Fruit fly (Drosophila melanogaster) whole organism, embryonic: ENCODE measurements around the gene CG11975.
A peak's percentile ranks its signal among the peaks of the same experiment; 100 is the strongest.

Experiments used
- B-H2 ChIP-seq: fragments of 200-800 bp; sonication (Bioruptor generic); optimal IDR thresholded peaks from 2 replicates; lab custom pipeline; 2018; ENCODE audit warnings: missing biosample characterization, mild to moderate bottlenecking, missing genetic modification characterization
- CG10147 ChIP-seq: fragments of 200-800 bp; sonication (Bioruptor generic); optimal IDR thresholded peaks from 2 replicates; lab custom pipeline; 2019; ENCODE audit warnings: missing biosample characterization, mild to moderate bottlenecking, missing genetic modification characterization, moderate library complexity
- CG10462 ChIP-seq: fragments of 200-800 bp; sonication (Bioruptor generic); optimal IDR thresholded peaks from 2 replicates; lab custom pipeline; 2016; ENCODE audit warnings: missing biosample characterization, missing genetic modification characterization
- CG10959 ChIP-seq: fragments of 200-800 bp; sonication (Bioruptor generic); IDR thresholded peaks from 2 replicates; pipeline ENCODE4 v1.3.6; 2022; ENCODE audit warnings: missing biosample characterization, missing genetic modification characterization
- CG11456 ChIP-seq: fragments of 200-800 bp; sonication (Bioruptor generic); IDR thresholded peaks from 3 replicates; pipeline ENCODE4 v1.3.6; 2022; ENCODE audit warnings: missing biosample characterization, missing genetic modification characterization
- CG15601 ChIP-seq: fragments of 200-800 bp; sonication (Bioruptor generic); optimal IDR thresholded peaks from 3 replicates; lab custom pipeline; 2019; ENCODE audit warnings: missing biosample characterization, mild to moderate bottlenecking, missing genetic modification characterization, moderate library complexity
- CG2120 ChIP-seq: fragments of 200-800 bp; sonication (Bioruptor generic); optimal IDR thresholded peaks from 3 replicates; lab custom pipeline; 2016; ENCODE audit warnings: missing biosample characterization, missing genetic modification characterization
- CG2678 ChIP-seq: fragments of 200-800 bp; sonication (Bioruptor generic); optimal IDR thresholded peaks from 3 replicates; lab custom pipeline; 2019; ENCODE audit warnings: missing biosample characterization, mild to moderate bottlenecking, missing genetic modification characterization, moderate library complexity
- CG33213 ChIP-seq: fragments of 200-800 bp; sonication (Bioruptor generic); optimal IDR thresholded peaks from 3 replicates; lab custom pipeline; 2016; ENCODE audit warnings: missing biosample characterization, missing genetic modification characterization
- CG34224 ChIP-seq: fragments of 200-800 bp; sonication (Bioruptor generic); IDR thresholded peaks from 3 replicates; pipeline ENCODE4 v1.3.6; 2022; ENCODE audit warnings: missing biosample characterization, missing genetic modification characterization; ENCODE audit not compliant: partially characterized antibody
- CG3847 ChIP-seq: fragments of 200-800 bp; sonication (Bioruptor generic); IDR thresholded peaks from 2 replicates; pipeline ENCODE4 v1.3.6; 2022; ENCODE audit warnings: missing biosample characterization, missing genetic modification characterization
- CG4282 ChIP-seq: fragments of 200-800 bp; sonication (Bioruptor generic); optimal IDR thresholded peaks from 2 replicates; lab custom pipeline; 2016; ENCODE audit warnings: missing biosample characterization, missing genetic modification characterization
- CG4820 ChIP-seq: fragments of 200-800 bp; sonication (Bioruptor generic); optimal IDR thresholded peaks from 3 replicates; lab custom pipeline; 2016; ENCODE audit warnings: missing biosample characterization, missing genetic modification characterization
- CG6683 ChIP-seq: fragments of 200-800 bp; sonication (Bioruptor generic); optimal IDR thresholded peaks from 2 replicates; lab custom pipeline; 2017; ENCODE audit warnings: missing biosample characterization, mild to moderate bottlenecking, missing genetic modification characterization, missing genetic modification reagents
- CG7357 ChIP-seq: fragments of 200-800 bp; sonication (Bioruptor generic); IDR thresholded peaks from 3 replicates; pipeline ENCODE4 v1.3.6; 2022; ENCODE audit warnings: missing biosample characterization, missing genetic modification characterization
- CG8281 ChIP-seq: fragments of 200-800 bp; sonication (Bioruptor generic); optimal IDR thresholded peaks from 2 replicates; lab custom pipeline; 2018; ENCODE audit warnings: missing biosample characterization, mild to moderate bottlenecking, missing genetic modification characterization, moderate library complexity
- CG8290 ChIP-seq, 3 experiments: fragments of 200-800 bp; sonication (Bioruptor generic); optimal IDR thresholded peaks; 2 replicates each; lab custom pipeline; 2016 to 2019; ENCODE audit warnings: missing biosample characterization in 3 of 3, missing genetic modification characterization in 3 of 3, mild to moderate bottlenecking in 2 of 3, moderate library complexity in 1 of 3
- CG8478 ChIP-seq: fragments of >200 bp; optimal IDR thresholded peaks from 2 replicates; lab custom pipeline; 2018
- CTCF ChIP-seq: fragments of 200-800 bp; sonication (Bioruptor generic); optimal IDR thresholded peaks from 2 replicates; lab custom pipeline; 2017; ENCODE audit warnings: missing biosample characterization, mild to moderate bottlenecking, missing genetic modification characterization, moderate library complexity
- Dbx ChIP-seq: fragments of 200-800 bp; sonication (Bioruptor generic); IDR thresholded peaks from 3 replicates; pipeline ENCODE4 v1.3.6; 2022; ENCODE audit warnings: missing biosample characterization, missing genetic modification characterization
- Dip3 ChIP-seq: fragments of 200-800 bp; sonication (Bioruptor generic); optimal IDR thresholded peaks from 3 replicates; lab custom pipeline; 2016; ENCODE audit warnings: missing biosample characterization, missing genetic modification characterization
- Elba2 ChIP-seq: fragments of 200-800 bp; sonication (Bioruptor generic); optimal IDR thresholded peaks from 3 replicates; lab custom pipeline; 2016; ENCODE audit warnings: missing biosample characterization, missing genetic modification characterization
- GATAe ChIP-seq: fragments of 200-800 bp; sonication (Bioruptor generic); conservative IDR thresholded peaks from 2 replicates; pipeline ENCODE4 v1.3.6; 2022; ENCODE audit warnings: missing biosample characterization, missing genetic modification characterization
- Hsf ChIP-seq: fragments of 200-800 bp; sonication (Bioruptor generic); optimal IDR thresholded peaks from 3 replicates; lab custom pipeline; 2016; ENCODE audit warnings: missing biosample characterization, missing genetic modification characterization
- Lhr ChIP-seq: fragments of 200-800 bp; sonication (Bioruptor generic); optimal IDR thresholded peaks from 3 replicates; lab custom pipeline; 2017; ENCODE audit warnings: mild to moderate bottlenecking, missing biosample characterization, missing genetic modification reagents, missing genetic modification characterization
- Mes4 ChIP-seq: fragments of 200-800 bp; sonication (Bioruptor generic); optimal IDR thresholded peaks from 2 replicates; lab custom pipeline; 2016; ENCODE audit warnings: missing biosample characterization, missing genetic modification characterization
- NK7.1 ChIP-seq: fragments of 200-800 bp; sonication (Bioruptor generic); optimal IDR thresholded peaks from 3 replicates; lab custom pipeline; 2016; ENCODE audit warnings: missing biosample characterization, missing genetic modification characterization
- Optix ChIP-seq: fragments of 200-800 bp; sonication (Bioruptor generic); IDR thresholded peaks from 3 replicates; pipeline ENCODE4 v1.3.6; 2022; ENCODE audit warnings: missing biosample characterization, missing genetic modification characterization
- PHDP ChIP-seq: fragments of 200-800 bp; sonication (Bioruptor generic); optimal IDR thresholded peaks from 3 replicates; lab custom pipeline; 2018; ENCODE audit warnings: missing biosample characterization, mild to moderate bottlenecking, missing genetic modification characterization, moderate library complexity
- Rfx ChIP-seq: fragments of 200-800 bp; sonication (Bioruptor generic); IDR thresholded peaks from 2 replicates; pipeline ENCODE4 v1.3.6; 2022; ENCODE audit warnings: missing biosample characterization, missing genetic modification characterization
- Rx ChIP-seq: fragments of 200-800 bp; sonication (Bioruptor generic); IDR thresholded peaks from 2 replicates; pipeline ENCODE4 v1.3.6; 2022; ENCODE audit warnings: missing biosample characterization, missing genetic modification characterization
- Stat92E ChIP-seq, 3 experiments: fragments of >200 bp in 2 of 3; fragments of 200-800 bp in 1 of 3; sonication (Bioruptor generic) in 1 of 3; optimal IDR thresholded peaks; 2 replicates each; lab custom pipeline; 2017 to 2019; ENCODE audit warnings: missing biosample characterization in 3 of 3, missing genetic modification characterization in 3 of 3, mild to moderate bottlenecking in 1 of 3, moderate library complexity in 1 of 3
- bowl ChIP-seq: fragments of 200-800 bp; sonication (Bioruptor generic); IDR thresholded peaks from 2 replicates; pipeline ENCODE4 v1.3.6; 2022; ENCODE audit warnings: missing biosample characterization, missing genetic modification characterization
- chm ChIP-seq: fragments of 200-800 bp; sonication (Bioruptor generic); IDR thresholded peaks from 2 replicates; pipeline ENCODE4 v1.3.6; 2022; ENCODE audit warnings: missing biosample characterization, missing genetic modification characterization
- corto ChIP-seq: fragments of 200-800 bp; sonication (Bioruptor generic); optimal IDR thresholded peaks from 2 replicates; lab custom pipeline; 2016; ENCODE audit warnings: missing biosample characterization, mild to moderate bottlenecking, missing genetic modification characterization, moderate library complexity
- dan ChIP-seq: fragments of 200-800 bp; sonication (Bioruptor generic); IDR thresholded peaks from 2 replicates; pipeline ENCODE4 v1.3.6; 2022; ENCODE audit warnings: missing biosample characterization, missing genetic modification characterization
- fru ChIP-seq: fragments of >200 bp; optimal IDR thresholded peaks from 2 replicates; lab custom pipeline; 2017
- kni ChIP-seq: fragments of 200-800 bp; sonication (Bioruptor generic); optimal IDR thresholded peaks from 3 replicates; lab custom pipeline; 2017; ENCODE audit warnings: mild to moderate bottlenecking, missing biosample characterization, missing genetic modification reagents, missing genetic modification characterization
- lbe ChIP-seq: fragments of 200-800 bp; sonication (Bioruptor generic); optimal IDR thresholded peaks from 2 replicates; lab custom pipeline; 2016; ENCODE audit warnings: missing biosample characterization, mild to moderate bottlenecking, missing genetic modification characterization
- lilli ChIP-seq: fragments of 200-800 bp; sonication (Bioruptor generic); optimal IDR thresholded peaks from 3 replicates; lab custom pipeline; 2016; ENCODE audit warnings: missing biosample characterization, missing genetic modification characterization
- nerfin-2 ChIP-seq: fragments of 200-800 bp; sonication (Bioruptor generic); IDR thresholded peaks from 2 replicates; pipeline ENCODE4 v1.3.6; 2022; ENCODE audit warnings: missing biosample characterization, missing genetic modification characterization; ENCODE audit not compliant: partially characterized antibody
- p53 ChIP-seq: fragments of 200-800 bp; sonication (Bioruptor generic); optimal IDR thresholded peaks from 2 replicates; lab custom pipeline; 2016; ENCODE audit warnings: missing biosample characterization, missing genetic modification characterization
- pzg ChIP-seq: fragments of 200-800 bp; sonication (Bioruptor generic); optimal IDR thresholded peaks from 3 replicates; lab custom pipeline; 2018; ENCODE audit warnings: missing biosample characterization, mild to moderate bottlenecking, missing genetic modification characterization, moderate library complexity
- ro ChIP-seq: fragments of 200-800 bp; sonication (Bioruptor generic); IDR thresholded peaks from 2 replicates; pipeline ENCODE4 v1.3.6; 2022; ENCODE audit warnings: missing biosample characterization, missing genetic modification characterization
- slp2 ChIP-seq: fragments of 200-800 bp; sonication (Bioruptor generic); optimal IDR thresholded peaks from 2 replicates; lab custom pipeline; 2016; ENCODE audit warnings: missing biosample characterization, missing genetic modification characterization
- sr ChIP-seq: fragments of 200-800 bp; sonication (Bioruptor generic); IDR thresholded peaks from 3 replicates; pipeline ENCODE4 v1.3.6; 2022; ENCODE audit warnings: missing biosample characterization, missing genetic modification characterization
- stwl ChIP-seq: fragments of 200-800 bp; sonication (Bioruptor generic); optimal IDR thresholded peaks from 3 replicates; lab custom pipeline; 2018; ENCODE audit warnings: missing biosample characterization, mild to moderate bottlenecking, missing genetic modification characterization, moderate library complexity
- sug ChIP-seq: fragments of 200-800 bp; optimal IDR thresholded peaks from 2 replicates; lab custom pipeline; 2019; ENCODE audit warnings: missing biosample characterization, mild to moderate bottlenecking, missing genetic modification characterization, moderate library complexity
- toy ChIP-seq: fragments of 200-800 bp; sonication (Bioruptor generic); IDR thresholded peaks from 2 replicates; pipeline ENCODE4 v1.3.6; 2022; ENCODE audit warnings: missing biosample characterization, missing genetic modification characterization
- wor ChIP-seq: fragments of 200-800 bp; sonication (Bioruptor generic); IDR thresholded peaks from 2 replicates; pipeline ENCODE4 v1.3.6; 2022; ENCODE audit warnings: missing biosample characterization, missing genetic modification characterization
- zfh2 ChIP-seq: fragments of 200-800 bp; sonication (Bioruptor generic); optimal IDR thresholded peaks from 2 replicates; lab custom pipeline; 2016; ENCODE audit warnings: missing biosample characterization, missing genetic modification characterization

Gene CG11975

dm6 chr3R:8954515-8955358 lies 38.3 kb upstream of the CG11975 start (continued):
- TF ChIP-seq CG11456 (GFP tag; lab: Robert Waterston, UW): no peak
- TF ChIP-seq CG8281 (tag; lab: Kevin White, UChicago): peak; percentile 14
- TF ChIP-seq sr (GFP tag; lab: Robert Waterston, UW): no peak
- TF ChIP-seq CG33213 (GFP tag; lab: Kevin White, UChicago): no peak
- TF ChIP-seq NK7.1 (GFP tag; lab: Kevin White, UChicago): no peak
- no peak for TF ChIP-seq CG8290 (GFP tag; optimal IDR thresholded peaks at IDR 0.05; lab: Kevin White, UChicago)
- TF ChIP-seq CG8290 (tag; optimal IDR thresholded peaks at IDR 0.05; lab: Kevin White, UChicago): no peak
- TF ChIP-seq chm: no peak
- peak; percentile 77 for TF ChIP-seq CG15601 (tag; lab: Kevin White, UChicago)
- TF ChIP-seq Rx: no peak
- no peak for TF ChIP-seq dan (GFP tag; lab: Robert Waterston, UW)
- TF ChIP-seq slp2: no peak
- TF ChIP-seq wor: peak; percentile 41; the same call in 1 of the 2 replicates
- no peak for TF ChIP-seq Dip3 (GFP tag; lab: Kevin White, UChicago)
- TF ChIP-seq bowl (GFP tag; lab: Robert Waterston, UW): no peak
- TF ChIP-seq sug (tag; lab: Kevin White, UChicago): no peak
- no peak for TF ChIP-seq CG3847 (GFP tag; lab: Robert Waterston, UW)
- no peak for TF ChIP-seq lilli (GFP tag; lab: Kevin White, UChicago)
- no peak for TF ChIP-seq ro (GFP tag; lab: Robert Waterston, UW)
- no peak for TF ChIP-seq fru (lab: Kevin White, UChicago)
- no peak for TF ChIP-seq zfh2 (GFP tag; lab: Kevin White, UChicago)
- TF ChIP-seq B-H2 (GFP tag; lab: Kevin White, UChicago): no peak
- no peak for TF ChIP-seq CG8478
- TF ChIP-seq PHDP (tag; lab: Kevin White, UChicago): peak; percentile 68
- TF ChIP-seq GATAe (GFP tag; lab: Robert Waterston, UW): no peak
- no peak for TF ChIP-seq CG10147 (GFP tag; lab: Kevin White, UChicago)
- no peak for TF ChIP-seq lbe
- no peak for TF ChIP-seq Optix (GFP tag; lab: Robert Waterston, UW)
- no peak for TF ChIP-seq Stat92E (GFP tag; optimal IDR thresholded peaks at IDR 0.05; lab: Kevin White, UChicago)
- TF ChIP-seq Elba2 (GFP tag; lab: Kevin White, UChicago): no peak
- no peak for TF ChIP-seq CTCF
- no peak for TF ChIP-seq Dbx (GFP tag; lab: Robert Waterston, UW)
- TF ChIP-seq Rfx: no peak
- TF ChIP-seq Lhr (GFP tag; lab: Kevin White, UChicago): peak; percentile 27
- TF ChIP-seq CG4282 (GFP tag; lab: Kevin White, UChicago): no peak
- TF ChIP-seq CG7357: no peak
- TF ChIP-seq stwl: no peak
- no peak for TF ChIP-seq Hsf (GFP tag; lab: Kevin White, UChicago)
- TF ChIP-seq Mes4 (GFP tag; lab: Kevin White, UChicago): no peak
- no peak for TF ChIP-seq toy (GFP tag; lab: Robert Waterston, UW)
- TF ChIP-seq kni (GFP tag; lab: Kevin White, UChicago): peak; percentile 89
- TF ChIP-seq pzg (GFP tag; lab: Kevin White, UChicago): no peak
- no peak for TF ChIP-seq nerfin-2 (GFP tag; lab: Robert Waterston, UW)
- TF ChIP-seq CG4820: peak; percentile 31
- TF ChIP-seq CG10462 (GFP tag; lab: Kevin White, UChicago): no peak
- TF ChIP-seq CG2678 (tag; lab: Kevin White, UChicago): peak; percentile 84
- TF ChIP-seq CG2120 (GFP tag; lab: Kevin White, UChicago): no peak
- no peak for TF ChIP-seq CG34224
- no peak for TF ChIP-seq CG10959 (GFP tag; lab: Robert Waterston, UW)
- no peak for TF ChIP-seq p53 (GFP tag; lab: Kevin White, UChicago)
- peak; percentile 4 for TF ChIP-seq CG6683 (GFP tag; lab: Kevin White, UChicago)
- no peak for TF ChIP-seq corto (GFP tag; lab: Kevin White, UChicago)
